Fruit fly (Drosophila melanogaster) whole organism, embryonic: Measurements from ENCODE around the gene Ugt49B2.
A peak's percentile ranks its signal among the peaks of the same experiment; 100 is the strongest.

Experiments used
- Ada2b ChIP-seq: fragments of 200-800 bp; sonication (Bioruptor generic); IDR thresholded peaks from 2 replicates; pipeline ENCODE4 v1.3.6; 2022; ENCODE audit warnings: missing biosample characterization, missing genetic modification characterization
- Aef1 ChIP-seq: fragments of 200-800 bp; sonication (Bioruptor generic); IDR thresholded peaks from 3 replicates; pipeline ENCODE4 v1.3.6; 2022; ENCODE audit warnings: missing biosample characterization, missing genetic modification characterization
- Atf-2 ChIP-seq: fragments of 200-800 bp; sonication (Bioruptor generic); optimal IDR thresholded peaks from 2 replicates; lab custom pipeline; 2016; ENCODE audit warnings: missing biosample characterization, missing genetic modification characterization
- CG10431 ChIP-seq: fragments of 200-800 bp; sonication (Bioruptor generic); optimal IDR thresholded peaks from 3 replicates; lab custom pipeline; 2018; ENCODE audit warnings: missing biosample characterization, mild to moderate bottlenecking, missing genetic modification characterization
- CG11504 ChIP-seq: fragments of 200-800 bp; sonication (Bioruptor generic); optimal IDR thresholded peaks from 3 replicates; lab custom pipeline; 2019; ENCODE audit warnings: missing biosample characterization, mild to moderate bottlenecking, missing genetic modification characterization, moderate library complexity
- CG11696 ChIP-seq: fragments of 200-800 bp; sonication (Bioruptor generic); IDR thresholded peaks from 2 replicates; pipeline ENCODE4 v1.3.6; 2022; ENCODE audit warnings: missing biosample characterization, missing genetic modification characterization
- CG12219 ChIP-seq: fragments of 200-800 bp; sonication (Bioruptor generic); optimal IDR thresholded peaks from 3 replicates; lab custom pipeline; 2018; ENCODE audit warnings: missing biosample characterization, mild to moderate bottlenecking, missing genetic modification characterization
- CG13424 ChIP-seq: fragments of 200-800 bp; sonication (Bioruptor generic); optimal IDR thresholded peaks from 2 replicates; lab custom pipeline; 2019; ENCODE audit warnings: missing biosample characterization, mild to moderate bottlenecking, missing genetic modification characterization, moderate library complexity
- CG14014 ChIP-seq: fragments of 200-800 bp; sonication (Bioruptor generic); IDR thresholded peaks from 2 replicates; pipeline ENCODE4 v1.3.6; 2022; ENCODE audit warnings: missing biosample characterization, missing genetic modification characterization
- CG16779 ChIP-seq: fragments of 200-800 bp; sonication (Bioruptor generic); IDR thresholded peaks from 2 replicates; pipeline ENCODE4 v1.3.6; 2022; ENCODE audit warnings: missing biosample characterization, missing genetic modification characterization
- CG16813 ChIP-seq: fragments of 200-800 bp; sonication (Bioruptor generic); IDR thresholded peaks from 3 replicates; pipeline ENCODE4 v1.3.6; 2022; ENCODE audit warnings: missing biosample characterization, missing genetic modification characterization; ENCODE audit not compliant: partially characterized antibody
- CG16815 ChIP-seq: fragments of 200-800 bp; sonication (Bioruptor generic); optimal IDR thresholded peaks from 3 replicates; lab custom pipeline; 2017; ENCODE audit warnings: missing biosample characterization, mild to moderate bottlenecking, missing genetic modification characterization
- CG18011 ChIP-seq: fragments of 200-800 bp; sonication (Bioruptor generic); optimal IDR thresholded peaks from 2 replicates; lab custom pipeline; 2017; ENCODE audit warnings: missing biosample characterization, missing genetic modification characterization, mild to moderate bottlenecking, moderate library complexity, missing genotype
- CG2116 ChIP-seq: fragments of 200-800 bp; sonication (Bioruptor generic); optimal IDR thresholded peaks from 3 replicates; lab custom pipeline; 2018; ENCODE audit warnings: missing biosample characterization, mild to moderate bottlenecking, missing genetic modification characterization
- CG30403 ChIP-seq: fragments of 200-800 bp; sonication (Bioruptor generic); optimal IDR thresholded peaks from 3 replicates; lab custom pipeline; 2016; ENCODE audit warnings: missing biosample characterization, missing genetic modification characterization
- CG31365 ChIP-seq: fragments of 200-800 bp; sonication (Bioruptor generic); optimal IDR thresholded peaks from 2 replicates; lab custom pipeline; 2018; ENCODE audit warnings: missing biosample characterization, mild to moderate bottlenecking, missing genetic modification characterization
- CG3407 ChIP-seq: fragments of 200-800 bp; sonication (Bioruptor generic); optimal IDR thresholded peaks from 2 replicates; lab custom pipeline; 2018; ENCODE audit warnings: missing biosample characterization, mild to moderate bottlenecking, missing genetic modification characterization
- CG4360 ChIP-seq: fragments of 200-800 bp; sonication (Bioruptor generic); IDR thresholded peaks from 2 replicates; pipeline ENCODE4 v1.3.6; 2022; ENCODE audit warnings: missing biosample characterization, missing genetic modification characterization
- CG4404 ChIP-seq: fragments of 200-800 bp; sonication (Bioruptor generic); IDR thresholded peaks from 2 replicates; pipeline ENCODE4 v1.3.6; 2022; ENCODE audit warnings: missing biosample characterization, missing genetic modification characterization
- CG6272 ChIP-seq: fragments of 200-800 bp; sonication (Bioruptor generic); IDR thresholded peaks from 2 replicates; pipeline ENCODE4 v1.3.6; 2022; ENCODE audit warnings: missing biosample characterization, missing genetic modification characterization
- CG6854 ChIP-seq: fragments of 200-800 bp; sonication (Bioruptor generic); optimal IDR thresholded peaks from 3 replicates; lab custom pipeline; 2017; ENCODE audit warnings: missing biosample characterization, mild to moderate bottlenecking, missing genetic modification characterization
- CG9876 ChIP-seq: fragments of 200-800 bp; sonication (Bioruptor generic); optimal IDR thresholded peaks from 2 replicates; lab custom pipeline; 2016; ENCODE audit warnings: missing biosample characterization, missing genetic modification characterization
- CkIIα-i1 ChIP-seq: fragments of 200-800 bp; sonication (Bioruptor generic); IDR thresholded peaks from 2 replicates; pipeline ENCODE4 v1.3.6; 2022; ENCODE audit warnings: missing biosample characterization, missing genetic modification characterization
- D19B ChIP-seq: fragments of 200-800 bp; sonication (Bioruptor generic); optimal IDR thresholded peaks from 2 replicates; lab custom pipeline; 2017; ENCODE audit warnings: missing biosample characterization, mild to moderate bottlenecking, missing genetic modification characterization
- Dek ChIP-seq: fragments of 200-800 bp; sonication (Bioruptor generic); optimal IDR thresholded peaks from 3 replicates; lab custom pipeline; 2019; ENCODE audit warnings: missing biosample characterization, mild to moderate bottlenecking, missing genetic modification characterization, moderate library complexity
- HLHmδ ChIP-seq: fragments of 200-800 bp; sonication (Bioruptor generic); optimal IDR thresholded peaks from 2 replicates; lab custom pipeline; 2018; ENCODE audit warnings: missing biosample characterization, mild to moderate bottlenecking, missing genetic modification characterization, moderate library complexity
- MTF-1 ChIP-seq: fragments of 200-800 bp; sonication (Bioruptor generic); optimal IDR thresholded peaks from 2 replicates; lab custom pipeline; 2018; ENCODE audit warnings: missing biosample characterization, mild to moderate bottlenecking, missing genetic modification characterization, borderline replicate concordance
- Oli ChIP-seq: fragments of 200-800 bp; sonication (Bioruptor generic); optimal IDR thresholded peaks from 2 replicates; lab custom pipeline; 2018; ENCODE audit warnings: missing biosample characterization, mild to moderate bottlenecking, missing genetic modification characterization, moderate library complexity
- Opbp ChIP-seq: fragments of 200-800 bp; sonication (Bioruptor generic); IDR thresholded peaks from 3 replicates; pipeline ENCODE4 v1.3.6; 2022; ENCODE audit warnings: missing biosample characterization, missing genetic modification characterization; ENCODE audit not compliant: partially characterized antibody
- Sin3A ChIP-seq: fragments of >200 bp; optimal IDR thresholded peaks from 2 replicates; lab custom pipeline; 2018
- Sry-β ChIP-seq: fragments of 200-800 bp; sonication (Bioruptor generic); optimal IDR thresholded peaks from 2 replicates; lab custom pipeline; 2018; ENCODE audit warnings: missing biosample characterization, mild to moderate bottlenecking, missing genetic modification characterization, moderate library complexity
- Xbp1 ChIP-seq: fragments of 200-800 bp; sonication (Bioruptor generic); optimal IDR thresholded peaks from 3 replicates; lab custom pipeline; 2016; ENCODE audit warnings: missing biosample characterization, mild to moderate bottlenecking, missing genetic modification characterization
- aop ChIP-seq: fragments of 200-800 bp; sonication (Bioruptor generic); IDR thresholded peaks from 2 replicates; pipeline ENCODE4 v1.3.6; 2022; ENCODE audit warnings: missing biosample characterization, missing genetic modification characterization
- ap ChIP-seq: fragments of 200-800 bp; sonication (Bioruptor generic); IDR thresholded peaks from 2 replicates; pipeline ENCODE4 v1.3.6; 2022; ENCODE audit warnings: missing biosample characterization, missing genetic modification characterization
- ato ChIP-seq: fragments of 200-800 bp; sonication (Bioruptor generic); IDR thresholded peaks from 2 replicates; pipeline ENCODE4 v1.3.6; 2022; ENCODE audit warnings: missing biosample characterization, missing genetic modification characterization; ENCODE audit not compliant: partially characterized antibody
- en ChIP-seq: fragments of 200-800 bp; sonication (Bioruptor generic); optimal IDR thresholded peaks from 2 replicates; lab custom pipeline; 2016; ENCODE audit warnings: missing biosample characterization, missing genetic modification characterization
- fd102C ChIP-seq: fragments of 200-800 bp; sonication (Bioruptor generic); optimal IDR thresholded peaks from 2 replicates; lab custom pipeline; 2018; ENCODE audit warnings: missing biosample characterization, mild to moderate bottlenecking, missing genetic modification characterization, moderate library complexity
- gem ChIP-seq: fragments of 200-800 bp; sonication (Bioruptor generic); optimal IDR thresholded peaks from 2 replicates; lab custom pipeline; 2019; ENCODE audit warnings: missing biosample characterization, mild to moderate bottlenecking, missing genetic modification characterization, moderate library complexity
- inv ChIP-seq: fragments of 200-800 bp; sonication (Bioruptor generic); IDR thresholded peaks from 2 replicates; pipeline ENCODE4 v1.3.6; 2022; ENCODE audit warnings: missing biosample characterization, missing genetic modification characterization; ENCODE audit not compliant: partially characterized antibody
- kah ChIP-seq: fragments of 200-800 bp; sonication (Bioruptor generic); optimal IDR thresholded peaks from 2 replicates; lab custom pipeline; 2018; ENCODE audit warnings: missing biosample characterization, mild to moderate bottlenecking, missing genetic modification characterization
- mam ChIP-seq: fragments of 200-800 bp; sonication (Bioruptor generic); optimal IDR thresholded peaks from 3 replicates; lab custom pipeline; 2016; ENCODE audit warnings: missing biosample characterization, missing genetic modification characterization
- ro ChIP-seq: fragments of 200-800 bp; sonication (Bioruptor generic); IDR thresholded peaks from 2 replicates; pipeline ENCODE4 v1.3.6; 2022; ENCODE audit warnings: missing biosample characterization, missing genetic modification characterization
- run ChIP-seq: fragments of 200-800 bp; sonication (Bioruptor generic); optimal IDR thresholded peaks from 3 replicates; lab custom pipeline; 2018; ENCODE audit warnings: missing biosample characterization, mild to moderate bottlenecking, missing genetic modification characterization
- stwl ChIP-seq: fragments of 200-800 bp; sonication (Bioruptor generic); optimal IDR thresholded peaks from 3 replicates; lab custom pipeline; 2018; ENCODE audit warnings: missing biosample characterization, mild to moderate bottlenecking, missing genetic modification characterization, moderate library complexity
- sug ChIP-seq: fragments of 200-800 bp; optimal IDR thresholded peaks from 2 replicates; lab custom pipeline; 2019; ENCODE audit warnings: missing biosample characterization, mild to moderate bottlenecking, missing genetic modification characterization, moderate library complexity
- tio ChIP-seq: fragments of 200-800 bp; sonication (Bioruptor generic); optimal IDR thresholded peaks from 2 replicates; lab custom pipeline; 2017; ENCODE audit warnings: missing biosample characterization, missing genetic modification characterization, inconsistent platforms
- tll ChIP-seq, 2 experiments: fragments of 200-800 bp in 1 of 2; fragments of >200 bp in 1 of 2; sonication (Bioruptor generic) in 1 of 2; optimal IDR thresholded peaks; 2 replicates each; lab custom pipeline; 2017 to 2019; ENCODE audit warnings: missing biosample characterization in 2 of 2, missing genetic modification characterization in 2 of 2, mild to moderate bottlenecking in 1 of 2, moderate library complexity in 1 of 2
- toy ChIP-seq: fragments of 200-800 bp; sonication (Bioruptor generic); IDR thresholded peaks from 2 replicates; pipeline ENCODE4 v1.3.6; 2022; ENCODE audit warnings: missing biosample characterization, missing genetic modification characterization
- unc-4 ChIP-seq: fragments of 200-800 bp; sonication (Bioruptor generic); IDR thresholded peaks from 2 replicates; pipeline ENCODE4 v1.3.6; 2022; ENCODE audit warnings: missing biosample characterization, missing genetic modification characterization; ENCODE audit not compliant: partially characterized antibody

Ugt49B2 gene

dm6 chr3R:21359375-21360191, 40.0 kb downstream of the Ugt49B2 start (continued):
- TF ChIP-seq CG13424: no peak
- no peak for TF ChIP-seq CG6272
- TF ChIP-seq CG9876 (GFP tag; lab: Kevin White, UChicago): no peak
- TF ChIP-seq CG18011 (GFP tag; lab: Kevin White, UChicago): no peak
- no peak for TF ChIP-seq toy
- no peak for TF ChIP-seq Sin3A (lab: Kevin White, UChicago)
- TF ChIP-seq CG11696 (GFP tag; lab: Robert Waterston, UW): no peak
- no peak for TF ChIP-seq ro
- no peak for TF ChIP-seq run (tag; lab: Kevin White, UChicago)
- no peak for TF ChIP-seq Oli (tag; lab: Kevin White, UChicago)
- no peak for TF ChIP-seq CG3407 (GFP tag; lab: Kevin White, UChicago)
- peak; percentile 64; the same call in 1 of the 2 replicates for TF ChIP-seq unc-4
- peak; percentile 19 for TF ChIP-seq CG31365
- TF ChIP-seq CG16813: peak; percentile 72
- no peak for TF ChIP-seq Sry-β
- TF ChIP-seq CG2116: peak; percentile 72
- TF ChIP-seq CG30403: no peak
- TF ChIP-seq CG4360 (GFP tag; lab: Robert Waterston, UW): peak; percentile 91
- TF ChIP-seq tio (GFP tag; lab: Kevin White, UChicago): no peak
- no peak for TF ChIP-seq mam (GFP tag; lab: Kevin White, UChicago)
- no peak for TF ChIP-seq D19B
- TF ChIP-seq fd102C (GFP tag; lab: Kevin White, UChicago): no peak
- TF ChIP-seq Ada2b (GFP tag; lab: Robert Waterston, UW): no peak
- no peak for TF ChIP-seq CG6854 (GFP tag; lab: Kevin White, UChicago)
- no peak for TF ChIP-seq CG10431 (GFP tag; lab: Kevin White, UChicago)
- no peak for TF ChIP-seq aop (GFP tag; lab: Robert Waterston, UW)
- no peak for TF ChIP-seq CG16779 (GFP tag; lab: Robert Waterston, UW)
- TF ChIP-seq gem (tag; lab: Kevin White, UChicago): no peak
- no peak for TF ChIP-seq sug
- no peak for TF ChIP-seq MTF-1 (GFP tag; lab: Kevin White, UChicago)
- TF ChIP-seq inv: peak; percentile 57
- no peak for TF ChIP-seq CkIIα-i1
- TF ChIP-seq Xbp1 (GFP tag; lab: Kevin White, UChicago): no peak
- TF ChIP-seq Opbp (GFP tag; lab: Robert Waterston, UW): 0 out of 3 replicates have a peak, but pooled peaks have one; percentile 45
- TF ChIP-seq CG4404: no peak
- TF ChIP-seq Aef1 (GFP tag; lab: Robert Waterston, UW): no peak
- TF ChIP-seq CG11504 (tag; lab: Kevin White, UChicago): no peak
- no peak for TF ChIP-seq HLHmδ (GFP tag; lab: Kevin White, UChicago)
- no peak for TF ChIP-seq en (GFP tag; lab: Kevin White, UChicago)
- TF ChIP-seq ato: no peak
- no peak for TF ChIP-seq ap (GFP tag; lab: Robert Waterston, UW)
- no peak for TF ChIP-seq stwl (tag; lab: Kevin White, UChicago)
- TF ChIP-seq CG14014 (GFP tag; lab: Robert Waterston, UW): no peak
- TF ChIP-seq Atf-2 (GFP tag; lab: Kevin White, UChicago): no peak
- no peak for TF ChIP-seq CG12219 (GFP tag; lab: Kevin White, UChicago)
- TF ChIP-seq CG16815: no peak
- TF ChIP-seq kah (GFP tag; lab: Kevin White, UChicago): no peak
- TF ChIP-seq tll (GFP tag; optimal IDR thresholded peaks at IDR 0.05; lab: Kevin White, UChicago): no peak
- no peak for TF ChIP-seq Dek (tag; lab: Kevin White, UChicago)
